Worm (Caenorhabditis elegans) whole organism, mixed stage, embryonic: ENCODE results near the gene pxf-1.

Experiments
- M03D4.4 ChIP-seq: sonication (generic microtip); optimal IDR thresholded peaks from 2 replicates; lab custom pipeline; 2017; ENCODE audit warnings: mild to moderate bottlenecking, missing genetic modification characterization, missing compliant biosample characterization
- bed-3 ChIP-seq: fragments of 200-800 bp; sonication (Bioruptor generic); optimal IDR thresholded peaks from 3 replicates; lab custom pipeline; 2018; ENCODE audit warnings: mild to moderate bottlenecking, missing genetic modification characterization, moderate library complexity, missing compliant biosample characterization
- blmp-1 ChIP-seq: fragments of 150-350 bp; optimal IDR thresholded peaks from 2 replicates; lab custom pipeline; 2014; ENCODE audit warnings: missing biosample characterization, missing genetic modification characterization
- ceh-39 ChIP-seq: fragments of 150-350 bp; optimal IDR thresholded peaks from 2 replicates; lab custom pipeline; 2014; ENCODE audit warnings: missing biosample characterization, missing genetic modification characterization
- ceh-43 ChIP-seq: fragments of 200-800 bp; sonication (Bioruptor generic); optimal IDR thresholded peaks from 2 replicates; lab custom pipeline; 2018; ENCODE audit warnings: mild to moderate bottlenecking, missing genetic modification characterization, moderate library complexity, missing compliant biosample characterization
- ceh-83 ChIP-seq: fragments of 200-800 bp; sonication (Bioruptor generic); optimal IDR thresholded peaks from 2 replicates; lab custom pipeline; 2018; ENCODE audit warnings: mild to moderate bottlenecking, missing genetic modification characterization, missing compliant biosample characterization
- ces-1 ChIP-seq: fragments of 150-350 bp; optimal IDR thresholded peaks from 2 replicates; lab custom pipeline; 2014; ENCODE audit warnings: missing biosample characterization, missing genetic modification reagents, missing genetic modification characterization
- cnd-1 ChIP-seq: fragments of 200-800 bp; sonication (Bioruptor generic); optimal IDR thresholded peaks from 2 replicates; lab custom pipeline; 2018; ENCODE audit warnings: mild to moderate bottlenecking, missing genetic modification characterization, missing compliant biosample characterization
- drap-1 ChIP-seq: fragments of 200-800 bp; sonication (Bioruptor generic); optimal IDR thresholded peaks from 3 replicates; lab custom pipeline; 2018; ENCODE audit warnings: mild to moderate bottlenecking, missing genetic modification characterization, missing compliant biosample characterization
- elt-1 ChIP-seq: sonication (generic microtip); optimal IDR thresholded peaks from 2 replicates; lab custom pipeline; 2017; ENCODE audit warnings: missing genetic modification characterization, mild to moderate bottlenecking, missing compliant biosample characterization, antibody characterized with exemption, moderate library complexity, borderline replicate concordance; ENCODE audit not compliant: insufficient read depth
- elt-3 ChIP-seq: fragments of 150-350 bp; optimal IDR thresholded peaks from 2 replicates; lab custom pipeline; 2014; ENCODE audit warnings: missing biosample characterization, missing genetic modification characterization
- flh-1 ChIP-seq: fragments of 200-800 bp; sonication (Bioruptor generic); optimal IDR thresholded peaks from 2 replicates; lab custom pipeline; 2018; ENCODE audit warnings: mild to moderate bottlenecking, missing genetic modification characterization, moderate library complexity, missing compliant biosample characterization
- ham-2 ChIP-seq: fragments of 200-800 bp; sonication (Bioruptor generic); optimal IDR thresholded peaks from 2 replicates; lab custom pipeline; 2018; ENCODE audit warnings: mild to moderate bottlenecking, missing genetic modification characterization, missing compliant biosample characterization
- hlh-1 ChIP-seq: fragments of 150-350 bp; optimal IDR thresholded peaks from 2 replicates; lab custom pipeline; 2014; ENCODE audit warnings: missing biosample characterization, missing genetic modification reagents, missing genetic modification characterization
- lin-13 ChIP-seq: fragments of 150-350 bp; optimal IDR thresholded peaks from 2 replicates; lab custom pipeline; 2014; ENCODE audit warnings: missing biosample characterization, missing genetic modification characterization
- lin-32 ChIP-seq: fragments of 200-800 bp; sonication (Bioruptor generic); optimal IDR thresholded peaks from 2 replicates; lab custom pipeline; 2018; ENCODE audit warnings: mild to moderate bottlenecking, missing genetic modification characterization, missing compliant biosample characterization
- lsy-2 ChIP-seq: fragments of 150-350 bp; optimal IDR thresholded peaks from 2 replicates; lab custom pipeline; 2014; ENCODE audit warnings: missing biosample characterization, missing genetic modification characterization
- mab-5 ChIP-seq: fragments of 150-350 bp; optimal IDR thresholded peaks from 2 replicates; lab custom pipeline; 2014; ENCODE audit warnings: missing biosample characterization, missing genetic modification characterization
- mep-1 ChIP-seq: fragments of 150-350 bp; optimal IDR thresholded peaks from 2 replicates; lab custom pipeline; 2017; ENCODE audit warnings: missing biosample characterization, missing genetic modification reagents, missing genetic modification characterization, inconsistent platforms
- mls-2 ChIP-seq: sonication (generic microtip); optimal IDR thresholded peaks from 2 replicates; lab custom pipeline; 2016; ENCODE audit warnings: mild to moderate bottlenecking, missing genetic modification characterization, moderate library complexity, missing compliant biosample characterization
- nhr-12 ChIP-seq: fragments of 150-350 bp; optimal IDR thresholded peaks from 2 replicates; lab custom pipeline; 2014; ENCODE audit warnings: missing biosample characterization, missing genetic modification characterization
- nhr-2 ChIP-seq: fragments of 150-350 bp; optimal IDR thresholded peaks from 2 replicates; lab custom pipeline; 2014; ENCODE audit warnings: missing biosample characterization, missing genetic modification characterization
- nhr-237 ChIP-seq: fragments of 150-350 bp; optimal IDR thresholded peaks from 2 replicates; lab custom pipeline; 2014; ENCODE audit warnings: missing biosample characterization, missing genetic modification characterization
- nhr-28 ChIP-seq: fragments of 150-350 bp; optimal IDR thresholded peaks from 2 replicates; lab custom pipeline; 2014; ENCODE audit warnings: missing biosample characterization, missing genetic modification characterization
- nhr-76 ChIP-seq: sonication (generic microtip); optimal IDR thresholded peaks from 2 replicates; lab custom pipeline; 2017; ENCODE audit warnings: missing biosample characterization, missing genetic modification characterization
- pha-4 ChIP-seq: fragments of 150-350 bp; optimal IDR thresholded peaks from 2 replicates; lab custom pipeline; 2018; ENCODE audit warnings: missing biosample characterization, missing genetic modification reagents, missing genetic modification characterization
- sem-2 ChIP-seq: fragments of 200-800 bp; sonication (Bioruptor generic); optimal IDR thresholded peaks from 2 replicates; lab custom pipeline; 2018; ENCODE audit warnings: mild to moderate bottlenecking, missing genetic modification characterization, missing compliant biosample characterization
- snpc-4 ChIP-seq: fragments of 150-350 bp; optimal IDR thresholded peaks from 2 replicates; lab custom pipeline; 2014; ENCODE audit warnings: missing biosample characterization, missing genetic modification characterization
- sptf-1 ChIP-seq: sonication (generic microtip); optimal IDR thresholded peaks from 2 replicates; lab custom pipeline; 2017; ENCODE audit warnings: mild to moderate bottlenecking, missing genetic modification characterization, moderate library complexity, missing compliant biosample characterization
- tbx-8 ChIP-seq: fragments of 200-800 bp; sonication (Bioruptor generic); optimal IDR thresholded peaks from 2 replicates; lab custom pipeline; 2018; ENCODE audit warnings: mild to moderate bottlenecking, missing genetic modification characterization, moderate library complexity, missing compliant biosample characterization
- unc-120 ChIP-seq: sonication (generic microtip); optimal IDR thresholded peaks from 2 replicates; lab custom pipeline; 2017; ENCODE audit warnings: missing genetic modification characterization, missing compliant biosample characterization; ENCODE audit not compliant: poor library complexity, severe bottlenecking
- unc-39 ChIP-seq: fragments of 150-350 bp; optimal IDR thresholded peaks from 2 replicates; lab custom pipeline; 2014; ENCODE audit warnings: missing biosample characterization, missing genetic modification characterization
- unc-62 ChIP-seq: fragments of 150-350 bp; optimal IDR thresholded peaks from 2 replicates; lab custom pipeline; 2014; ENCODE audit warnings: missing biosample characterization, missing genetic modification reagents, missing genetic modification characterization
- zip-8 ChIP-seq: fragments of 150-350 bp; optimal IDR thresholded peaks from 2 replicates; lab custom pipeline; 2014; ENCODE audit warnings: missing biosample characterization, missing genetic modification characterization
- ztf-11 ChIP-seq: fragments of 150-350 bp; optimal IDR thresholded peaks from 2 replicates; lab custom pipeline; 2014; ENCODE audit warnings: missing biosample characterization, missing genetic modification characterization

pxf-1 gene

ce11 chrIV:10177779-10178178, 3.6 kb upstream of the pxf-1 start, which contains the start of gene mspn-1:
mspn-1 (plus strand) TSS chrIV:10177968.
- no peak for TF ChIP-seq blmp-1 (tag; lab: Kevin White, UChicago)
- TF ChIP-seq unc-39 = no peak
- no peak for TF ChIP-seq snpc-4
- no peak for TF ChIP-seq mls-2 (tag; lab: Kevin White, UChicago)
- no peak for TF ChIP-seq sem-2 (GFP tag; lab: Kevin White, UChicago)
- no peak for TF ChIP-seq unc-120 (tag; lab: Kevin White, UChicago)
- no peak for TF ChIP-seq lin-32 (GFP tag; lab: Kevin White, UChicago)
- TF ChIP-seq unc-62 (GFP tag; lab: Kevin White, UChicago) = no peak

- no peak for TF ChIP-seq lin-13 (tag; lab: Kevin White, UChicago)
- TF ChIP-seq tbx-8 (GFP tag; lab: Kevin White, UChicago) = no peak
- TF ChIP-seq mls-2 (tag; lab: Kevin White, UChicago) = no peak
- no peak for TF ChIP-seq elt-3 (tag; lab: Kevin White, UChicago)
- TF ChIP-seq ces-1 = peak; percentile 83
- no peak for TF ChIP-seq bed-3 (GFP tag; lab: Kevin White, UChicago)
- no peak for TF ChIP-seq zip-8 (tag; lab: Kevin White, UChicago)
- TF ChIP-seq pha-4 (tag; lab: Kevin White, UChicago) = peak; percentile 48
- no peak for TF ChIP-seq elt-1
- TF ChIP-seq nhr-237 (tag; lab: Kevin White, UChicago) = peak; percentile 33
- TF ChIP-seq ceh-43 (GFP tag; lab: Kevin White, UChicago) = no peak
- TF ChIP-seq blmp-1 (tag; lab: Kevin White, UChicago) = no peak
- TF ChIP-seq ceh-39 (tag; lab: Kevin White, UChicago) = peak; percentile 27
- no peak for TF ChIP-seq ceh-83 (GFP tag; lab: Kevin White, UChicago)
- peak; percentile 64 for TF ChIP-seq mep-1 (tag; lab: Kevin White, UChicago)
- TF ChIP-seq mab-5 = no peak
- no peak for TF ChIP-seq cnd-1
- TF ChIP-seq nhr-76 (tag; lab: Kevin White, UChicago) = no peak
- peak; percentile 59 for TF ChIP-seq lsy-2 (tag; lab: Kevin White, UChicago)
- TF ChIP-seq unc-62 (GFP tag; lab: Kevin White, UChicago) = peak; percentile 4
These were observed 2.1 kb upstream of the pxf-1 start, which contains the start of gene rack-1 for ce11 chrIV:10176252-10176730. rack-1 (plus strand) TSS chrIV:10176680.

ce11 chrIV:10174932-10175732, 991 bp upstream of the pxf-1 start:
- TF ChIP-seq drap-1 (peak; percentile 63), sptf-1 (tag; lab: Kevin White, UChicago) (peak; percentile 14), nhr-2 (tag; lab: Kevin White, UChicago) (no peak), hlh-1 (no peak), elt-3 (tag; lab: Kevin White, UChicago) (no peak), zip-8 (tag; lab: Kevin White, UChicago) (no peak), unc-120 (tag; lab: Kevin White, UChicago) (peak; percentile 9), pha-4 (tag; lab: Kevin White, UChicago) (peak; percentile 13), tbx-8 (GFP tag; lab: Kevin White, UChicago) (no peak), ceh-43 (GFP tag; lab: Kevin White, UChicago) (no peak), lin-32 (GFP tag; lab: Kevin White, UChicago) (no peak), unc-39 (no peak), lsy-2 (tag; lab: Kevin White, UChicago) (no peak), M03D4.4 (tag; lab: Kevin White, UChicago) (peak; percentile 60), nhr-237 (tag; lab: Kevin White, UChicago) (no peak), ceh-83 (GFP tag; lab: Kevin White, UChicago) (no peak), unc-62 (GFP tag; lab: Kevin White, UChicago) (no peak), elt-1 (no peak), mls-2 (tag; lab: Kevin White, UChicago) (peak; percentile 51), cnd-1 (peak; percentile 20), ceh-39 (tag; lab: Kevin White, UChicago) (no peak), snpc-4 (no peak), bed-3 (GFP tag; lab: Kevin White, UChicago) (no peak), flh-1 (GFP tag; lab: Kevin White, UChicago) (no peak), lin-13 (tag; lab: Kevin White, UChicago) (no peak), blmp-1 (tag; lab: Kevin White, UChicago) (no peak), ces-1 (no peak), mep-1 (tag; lab: Kevin White, UChicago) (no peak), nhr-12 (tag; lab: Kevin White, UChicago) (no peak), ham-2 (GFP tag; lab: Kevin White, UChicago) (peak; percentile 22), nhr-76 (tag; lab: Kevin White, UChicago) (no peak), sem-2 (GFP tag; lab: Kevin White, UChicago) (no peak), ztf-11 (tag; lab: Kevin White, UChicago) (no peak), nhr-28 (tag; lab: Kevin White, UChicago) (no peak), mab-5 (no peak)
